Fruit fly (Drosophila melanogaster) whole organism: ENCODE measurements around the gene CG9733.

Experiments
- CG8478 ChIP-seq: fragments of >200 bp; optimal IDR thresholded peaks from 2 replicates; lab custom pipeline; 2018; ENCODE audit warnings: inconsistent platforms
- Dll ChIP-seq: fragments of >200 bp; optimal IDR thresholded peaks from 2 replicates; lab custom pipeline; 2017
- EcR ChIP-seq, 2 experiments: fragments of >200 bp; optimal IDR thresholded peaks; 2 replicates each; lab custom pipeline; 2017; ENCODE audit warnings: missing biosample characterization in 2 of 2, missing genetic modification characterization in 2 of 2, missing genetic modification reagents in 2 of 2
- pan ChIP-seq: fragments of >200 bp; optimal IDR thresholded peaks from 2 replicates; lab custom pipeline; 2017
- usp ChIP-seq: fragments of >200 bp; optimal IDR thresholded peaks from 2 replicates; lab custom pipeline; 2017; ENCODE audit warnings: missing biosample characterization, missing genetic modification characterization, mixed read lengths

- TF ChIP-seq pan (lab: Kevin White, UChicago) (no peak), CG8478 (lab: Kevin White, UChicago) (no peak), usp (no peak), EcR (GFP tag; optimal IDR thresholded peaks at IDR 0.05; lab: Kevin White, UChicago) (no peak), Dll (lab: Kevin White, UChicago) (no peak)
Observed at dm6 chr3R:30256233-30256632, 9.7 kb upstream of the CG9733 start.
